Worm (Caenorhabditis elegans): ENCODE results near the gene srsx-38.

srsx-38 gene

ce11 chrV:15766122-15766594 lies 41.2 kb downstream of the srsx-38 start, which contains the start of the genes haf-3 and F57A10.2 (continued):
- TF ChIP-seq pag-3 (tag; optimal IDR thresholded peaks at IDR 0.05; ENCODE audit: borderline replicate concordance) (no peak), lin-11 (tag; optimal IDR thresholded peaks at IDR 0.05) (peak; percentile 10), che-1 (tag; optimal IDR thresholded peaks at IDR 0.05) (no peak), unc-86 (tag; optimal IDR thresholded peaks at IDR 0.05) (peak; percentile 46), ceh-9 (tag; optimal IDR thresholded peaks at IDR 0.05) (no peak), tbx-2 (tag; optimal IDR thresholded peaks at IDR 0.05) (no peak), ref-2 (tag; optimal IDR thresholded peaks at IDR 0.05) (no peak), hlh-15 (tag; optimal IDR thresholded peaks at IDR 0.05) (no peak), ceh-45 (GFP tag; IDR thresholded peaks at IDR 0.05) (no peak), ttx-3 (tag; optimal IDR thresholded peaks at IDR 0.05) (peak; percentile 2), gmeb-2 (tag; optimal IDR thresholded peaks at IDR 0.05) (peak; percentile 8), ceh-48 (tag; optimal IDR thresholded peaks at IDR 0.05) (no peak), dve-1 (tag; optimal IDR thresholded peaks at IDR 0.05) (peak; percentile 52), ceh-19 (GFP tag; optimal IDR thresholded peaks at IDR 0.05) (no peak), C38D4.7 (GFP tag; optimal IDR thresholded peaks at IDR 0.05) (no peak), F13H6.1 (tag; optimal IDR thresholded peaks at IDR 0.05) (no peak), pha-2 (tag; optimal IDR thresholded peaks at IDR 0.05) (no peak), elt-2 (tag; optimal IDR thresholded peaks at IDR 0.05) (peak; percentile 54), dmd-4 (tag; optimal IDR thresholded peaks at IDR 0.05; ENCODE audit: borderline replicate concordance) (no peak), C08G9.2 (tag; optimal IDR thresholded peaks at IDR 0.05) (no peak), pax-1 (tag; optimal IDR thresholded peaks at IDR 0.05) (no peak), lim-6 (tag; optimal IDR thresholded peaks at IDR 0.05) (no peak), pha-4 (tag; optimal IDR thresholded peaks at IDR 0.05) (no peak), nfya-1 (tag; optimal IDR thresholded peaks at IDR 0.05) (peak; percentile 77), sox-4 (tag; optimal IDR thresholded peaks at IDR 0.05) (no peak), ahr-1 (tag; optimal IDR thresholded peaks at IDR 0.05) (no peak), ceh-34 (tag; optimal IDR thresholded peaks at IDR 0.05) (peak; percentile 4), unc-55 (GFP tag; optimal IDR thresholded peaks at IDR 0.05) (peak; percentile 39), mec-3 (tag; optimal IDR thresholded peaks at IDR 0.05; ENCODE audit: borderline replicate concordance) (no peak), fax-1 (tag; optimal IDR thresholded peaks at IDR 0.05) (no peak), ceh-31 (tag; optimal IDR thresholded peaks at IDR 0.05) (no peak), sox-2 (GFP tag; IDR thresholded peaks at IDR 0.05) (no peak), ceh-6 (GFP tag; optimal IDR thresholded peaks at IDR 0.05) (no peak), rnt-1 (tag; optimal IDR thresholded peaks at IDR 0.05) (no peak), pros-1 (tag; optimal IDR thresholded peaks at IDR 0.05) (no peak)

- TF ChIP-seq ets-4 (tag; optimal IDR thresholded peaks at IDR 0.05) (no peak), pros-1 (tag; optimal IDR thresholded peaks at IDR 0.05) (no peak), lin-11 (tag; optimal IDR thresholded peaks at IDR 0.05) (no peak), hlh-8 (tag; optimal IDR thresholded peaks at IDR 0.05) (no peak), unc-55 (GFP tag; optimal IDR thresholded peaks at IDR 0.05) (no peak)
Measured at ce11 chrV:15758449-15758848, 48.9 kb downstream of the srsx-38 start, which contains the start of gene str-9. str-9 (plus strand) TSS chrV:15758749.

ce11 chrV:15757645-15758044 lies 49.7 kb downstream of the srsx-38 start:
- TF ChIP-seq fkh-10 (GFP tag; optimal IDR thresholded peaks at IDR 0.05), result no peak
- no peak for TF ChIP-seq ceh-24 (tag; optimal IDR thresholded peaks at IDR 0.05)
- TF ChIP-seq T23F11.4 (GFP tag; optimal IDR thresholded peaks at IDR 0.05), result no peak
- no peak for TF ChIP-seq nfya-1 (tag; optimal IDR thresholded peaks at IDR 0.05)
- TF ChIP-seq ref-2 (tag; optimal IDR thresholded peaks at IDR 0.05), result no peak
- TF ChIP-seq K09A11.1 (tag; optimal IDR thresholded peaks at IDR 0.05; ENCODE audit: insufficient read depth), result no peak
- TF ChIP-seq lim-6 (tag; optimal IDR thresholded peaks at IDR 0.05), result no peak
- no peak for TF ChIP-seq ets-4 (tag; optimal IDR thresholded peaks at IDR 0.05)

Measured in whole organism, late embryonic.